Worm (Caenorhabditis elegans) whole organism, early embryonic: ENCODE data around the gene Y40H7A.11.

ENCODE experiments used
- B0310.2 ChIP-seq: sonication (generic microtip); optimal IDR thresholded peaks from 2 replicates; lab custom pipeline; 2016; ENCODE audit warnings: mild to moderate bottlenecking, missing genetic modification characterization, missing compliant biosample characterization
- F13C5.2 ChIP-seq: sonication (generic microtip); optimal IDR thresholded peaks from 2 replicates; lab custom pipeline; 2017; ENCODE audit warnings: mild to moderate bottlenecking, missing genetic modification characterization, inconsistent platforms, missing compliant biosample characterization
- aly-1 ChIP-seq: sonication (generic microtip); optimal IDR thresholded peaks from 2 replicates; lab custom pipeline; 2016; ENCODE audit warnings: missing genetic modification characterization, missing compliant biosample characterization
- ama-1 ChIP-seq: fragments of 150-350 bp; optimal IDR thresholded peaks from 2 replicates; lab custom pipeline; 2014
- ceh-13 ChIP-seq: fragments of 200-800 bp; sonication (Bioruptor generic); optimal IDR thresholded peaks from 2 replicates; lab custom pipeline; 2018; ENCODE audit warnings: mild to moderate bottlenecking, missing genetic modification characterization, missing compliant biosample characterization
- ceh-36 ChIP-seq: sonication (generic microtip); optimal IDR thresholded peaks from 2 replicates; lab custom pipeline; 2016; ENCODE audit warnings: missing genetic modification characterization, inconsistent platforms, missing compliant biosample characterization
- flt-1 ChIP-seq: fragments of 200-800 bp; sonication (Bioruptor generic); IDR thresholded peaks from 2 replicates; pipeline ENCODE4 v1.3.6; 2022; ENCODE audit warnings: missing genetic modification characterization, missing compliant biosample characterization
- hmbx-1 ChIP-seq: sonication (generic microtip); optimal IDR thresholded peaks from 2 replicates; lab custom pipeline; 2016; ENCODE audit warnings: mild to moderate bottlenecking, missing genetic modification characterization, missing compliant biosample characterization
- hnd-1 ChIP-seq: sonication (generic microtip); optimal IDR thresholded peaks from 2 replicates; lab custom pipeline; 2016; ENCODE audit warnings: missing genetic modification characterization, missing compliant biosample characterization
- pes-1 ChIP-seq: fragments of 200-800 bp; sonication (Bioruptor generic); IDR thresholded peaks from 2 replicates; pipeline ENCODE4 v1.3.6; 2022; ENCODE audit warnings: missing genetic modification reagents, missing genetic modification characterization, missing compliant biosample characterization
- scrt-1 ChIP-seq: fragments of 200-800 bp; sonication (Bioruptor generic); IDR thresholded peaks from 2 replicates; pipeline ENCODE4 v1.3.6; 2022; ENCODE audit warnings: missing genetic modification characterization, missing compliant biosample characterization
- tbx-11 ChIP-seq: fragments of 200-800 bp; sonication (Bioruptor generic); IDR thresholded peaks from 2 replicates; pipeline ENCODE4 v1.3.6; 2022; ENCODE audit warnings: missing genetic modification characterization, missing compliant biosample characterization
- tbx-37 ChIP-seq: fragments of 200-800 bp; sonication (Bioruptor generic); conservative IDR thresholded peaks from 2 replicates; pipeline ENCODE4 v1.3.6; 2022; ENCODE audit warnings: missing genetic modification reagents, missing genetic modification characterization, missing compliant biosample characterization
- tra-4 ChIP-seq: sonication (generic microtip); optimal IDR thresholded peaks from 2 replicates; lab custom pipeline; 2017; ENCODE audit warnings: missing genetic modification characterization, missing compliant biosample characterization

DNA sequence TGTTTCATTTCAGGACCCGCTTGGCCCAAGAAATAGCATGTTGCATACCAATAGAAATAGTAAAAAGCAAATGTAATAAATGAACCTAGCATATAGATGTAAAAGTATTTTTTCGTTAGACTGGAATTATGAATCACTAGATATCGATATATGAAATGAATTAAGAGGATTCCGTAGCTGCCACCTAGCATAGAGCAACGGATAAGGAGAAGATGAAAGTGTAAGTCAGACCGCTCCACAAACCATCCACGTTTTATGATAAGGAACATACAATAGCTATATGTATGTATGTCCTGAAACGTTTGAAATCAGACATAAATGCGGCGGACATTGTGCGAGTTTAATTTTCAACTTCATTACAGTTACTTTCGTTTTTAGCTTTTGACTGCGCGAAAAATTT, 30.9 kb upstream of the Y40H7A.11 start:
- no peak for TF ChIP-seq ama-1
- TF ChIP-seq B0310.2 = no peak
- TF ChIP-seq pes-1 (GFP tag; lab: Robert Waterston, UW) = no peak
- TF ChIP-seq F13C5.2 (tag; lab: Kevin White, UChicago) = no peak
- no peak for TF ChIP-seq aly-1 (tag; lab: Kevin White, UChicago)
- no peak for TF ChIP-seq flt-1
- TF ChIP-seq hnd-1 (tag; lab: Kevin White, UChicago) = no peak
- TF ChIP-seq scrt-1 (GFP tag; lab: Robert Waterston, UW) = no peak
- TF ChIP-seq tbx-11 (GFP tag; lab: Robert Waterston, UW) = no peak
- no peak for TF ChIP-seq ceh-36 (tag; lab: Kevin White, UChicago)
- TF ChIP-seq tbx-37 (GFP tag; lab: Robert Waterston, UW) = no peak
- no peak for TF ChIP-seq ceh-13 (GFP tag; lab: Kevin White, UChicago)
- TF ChIP-seq tra-4 (tag; lab: Kevin White, UChicago) = no peak
- no peak for TF ChIP-seq hmbx-1 (tag; lab: Kevin White, UChicago)
